Worm (Caenorhabditis elegans): ENCODE data around the gene R10D12.10.

DNA sequence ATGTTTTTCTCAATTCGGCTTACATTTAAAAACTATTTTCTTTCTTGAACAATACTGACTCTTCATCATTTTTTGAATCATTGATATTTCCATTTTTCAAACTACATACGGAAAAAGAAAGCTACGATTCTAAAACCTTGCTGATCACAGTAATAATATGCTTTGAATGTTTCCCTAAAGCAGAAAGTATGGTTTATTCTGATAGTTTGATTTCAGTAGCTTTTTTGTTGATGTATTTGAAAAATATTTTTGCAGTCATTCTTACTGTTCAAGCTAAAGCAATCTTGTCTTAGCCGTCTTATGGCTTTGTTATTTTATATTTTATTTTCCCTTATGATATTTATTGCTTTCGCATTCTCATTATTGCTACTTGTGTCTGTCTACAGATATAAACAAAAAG is 28.6 kb downstream of the R10D12.10 start, which contains the start of gene srxa-13:
- TF ChIP-seq unc-39 (tag; optimal IDR thresholded peaks at IDR 0.05) = no peak
- TF ChIP-seq elt-3 (tag; optimal IDR thresholded peaks at IDR 0.05) = no peak
- TF ChIP-seq lin-13 (tag; optimal IDR thresholded peaks at IDR 0.05) = no peak
- TF ChIP-seq unc-120 (tag; optimal IDR thresholded peaks at IDR 0.05; ENCODE audit: poor library complexity, severe bottlenecking) = no peak
- TF ChIP-seq ztf-11 (tag; optimal IDR thresholded peaks at IDR 0.05) = no peak
- TF ChIP-seq unc-62 (GFP tag; optimal IDR thresholded peaks at IDR 0.05) = no peak
- TF ChIP-seq cnd-1 (tag; optimal IDR thresholded peaks at IDR 0.05) = no peak
- no peak for TF ChIP-seq sptf-1 (tag; optimal IDR thresholded peaks at IDR 0.05)
- no peak for TF ChIP-seq nhr-237 (tag; optimal IDR thresholded peaks at IDR 0.05)
- no peak for TF ChIP-seq mab-5 (tag; optimal IDR thresholded peaks at IDR 0.05)
- no peak for TF ChIP-seq ceh-43 (GFP tag; optimal IDR thresholded peaks at IDR 0.05)
- no peak for TF ChIP-seq snpc-4 (tag; optimal IDR thresholded peaks at IDR 0.05)
